Worm (Caenorhabditis elegans): ENCODE measurements around the gene hpx-2.

DNA sequence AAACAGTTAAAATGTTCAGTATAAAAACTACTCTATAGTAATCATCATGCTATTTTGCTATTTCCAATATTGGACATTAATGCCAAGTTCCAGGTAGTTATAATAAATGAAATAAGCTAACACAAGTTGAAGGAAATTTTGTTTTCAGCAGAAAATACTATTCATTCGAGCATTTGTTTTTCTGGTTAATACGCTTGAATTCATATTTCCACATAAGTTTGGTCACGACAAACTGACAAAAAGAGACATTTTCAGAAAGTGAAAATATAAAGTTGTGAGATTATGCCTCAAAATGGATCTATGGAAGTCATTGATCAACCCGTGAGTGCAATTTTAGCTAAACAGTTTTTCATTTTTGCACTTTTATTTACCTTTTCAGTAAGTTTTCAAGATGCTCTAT lies 5.1 kb upstream of the hpx-2 start, which contains the start of gene srx-131:
- TF ChIP-seq elt-2 (tag; optimal IDR thresholded peaks at IDR 0.05) (no peak), aly-2 (tag; optimal IDR thresholded peaks at IDR 0.05) (no peak), ztf-4 (tag; optimal IDR thresholded peaks at IDR 0.05) (no peak), lin-15B (tag; optimal IDR thresholded peaks at IDR 0.05) (no peak)

Measured in whole organism, L3 larva.